Worm (Caenorhabditis elegans) whole organism, L1 larva: ENCODE measurements around the gene gbf-1.

Source experiments
- ama-1 ChIP-seq: fragments of 150-350 bp; optimal IDR thresholded peaks from 2 replicates; lab custom pipeline; 2014
- blmp-1 ChIP-seq: fragments of 150-350 bp; optimal IDR thresholded peaks from 2 replicates; lab custom pipeline; 2014; ENCODE audit warnings: missing biosample characterization, missing genetic modification characterization
- elt-3 ChIP-seq, 6 experiments: fragments of 150-350 bp in 1 of 6; sonication (generic microtip); optimal IDR thresholded peaks; 2 replicates each; lab custom pipeline; 2017 to 2018; ENCODE audit warnings: missing biosample characterization in 6 of 6, missing genetic modification characterization in 6 of 6, inconsistent platforms in 1 of 6
- fkh-4 ChIP-seq: sonication (generic microtip); optimal IDR thresholded peaks from 2 replicates; lab custom pipeline; 2016; ENCODE audit warnings: missing compliant biosample characterization, missing genetic modification characterization, borderline replicate concordance
- lin-13 ChIP-seq: fragments of 150-350 bp; optimal IDR thresholded peaks from 2 replicates; lab custom pipeline; 2014; ENCODE audit warnings: missing biosample characterization, missing genetic modification reagents, missing genetic modification characterization
- mab-9 ChIP-seq: fragments of 200-800 bp; sonication (Bioruptor generic); IDR thresholded peaks from 2 replicates; pipeline ENCODE4 v1.3.6; 2022; ENCODE audit warnings: missing genetic modification reagents, missing genetic modification characterization, missing compliant biosample characterization
- nhr-47 ChIP-seq: sonication (generic microtip); optimal IDR thresholded peaks from 2 replicates; lab custom pipeline; 2016; ENCODE audit warnings: mild to moderate bottlenecking, missing genetic modification characterization, moderate library complexity, missing compliant biosample characterization
- nhr-76 ChIP-seq: sonication (generic microtip); optimal IDR thresholded peaks from 2 replicates; lab custom pipeline; 2017; ENCODE audit warnings: missing biosample characterization, missing genetic modification characterization
- nhr-77 ChIP-seq: fragments of 150-350 bp; optimal IDR thresholded peaks from 2 replicates; lab custom pipeline; 2014; ENCODE audit warnings: missing biosample characterization, missing genetic modification characterization
- snpc-4 ChIP-seq: fragments of 150-350 bp; optimal IDR thresholded peaks from 2 replicates; lab custom pipeline; 2014; ENCODE audit warnings: missing biosample characterization, missing genetic modification characterization
- unc-62 ChIP-seq: fragments of 150-350 bp; optimal IDR thresholded peaks from 2 replicates; lab custom pipeline; 2014; ENCODE audit warnings: missing biosample characterization, missing genetic modification reagents, missing genetic modification characterization
- unc-86 ChIP-seq: sonication (generic microtip); optimal IDR thresholded peaks from 2 replicates; lab custom pipeline; 2016; ENCODE audit warnings: missing genetic modification characterization, missing compliant biosample characterization
- ztf-11 ChIP-seq, 2 experiments: sonication (generic microtip); optimal IDR thresholded peaks; 2 replicates each; lab custom pipeline; 2016 to 2017; ENCODE audit warnings: missing genetic modification characterization in 2 of 2, missing biosample characterization in 1 of 2, missing compliant biosample characterization in 1 of 2
- ztf-4 ChIP-seq: fragments of 150-350 bp; optimal IDR thresholded peaks from 2 replicates; lab custom pipeline; 2014; ENCODE audit warnings: missing biosample characterization, missing genetic modification characterization

DNA sequence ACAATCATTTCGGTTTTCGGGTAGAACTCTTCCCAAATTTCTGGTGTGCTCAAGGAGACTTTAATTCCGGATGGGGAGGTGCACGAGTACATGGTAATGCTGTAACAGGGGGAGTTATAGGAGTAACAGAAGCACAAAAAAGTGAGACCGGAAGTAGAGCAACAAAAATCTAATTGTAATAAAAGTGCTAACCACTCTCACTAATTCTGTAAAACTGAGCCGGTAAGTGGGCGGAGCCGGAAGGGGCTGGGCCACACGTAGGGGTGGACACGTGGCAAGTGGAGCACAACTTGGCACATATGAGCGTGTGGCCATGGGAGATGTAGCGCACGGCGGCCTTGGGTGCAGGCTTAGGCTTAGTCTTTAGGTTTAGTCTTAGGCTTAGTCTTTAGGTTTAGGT is 12.5 kb upstream of the gbf-1 start, which contains the start of gene tbx-38:
- no peak for TF ChIP-seq elt-3 (tag; optimal IDR thresholded peaks at IDR 0.05; lab: Kevin White, UChicago)
- TF ChIP-seq lin-13 (GFP tag; lab: Kevin White, UChicago) = no peak
- TF ChIP-seq unc-86 (tag; lab: Kevin White, UChicago) = no peak
- no peak for TF ChIP-seq ama-1 (lab: Kevin White, UChicago)
- TF ChIP-seq nhr-47 (tag; lab: Kevin White, UChicago) = no peak
- TF ChIP-seq nhr-76 (tag; lab: Kevin White, UChicago) = no peak
- no peak for TF ChIP-seq ztf-4
- TF ChIP-seq mab-9 (GFP tag; lab: Robert Waterston, UW) = no peak
- no peak for TF ChIP-seq nhr-77
- no peak for TF ChIP-seq snpc-4 (tag; lab: Kevin White, UChicago)
- no peak for TF ChIP-seq unc-62 (GFP tag; lab: Kevin White, UChicago)
- TF ChIP-seq blmp-1 = no peak
- no peak for TF ChIP-seq fkh-4 (tag; lab: Kevin White, UChicago)
- no peak for TF ChIP-seq ztf-11 (tag; optimal IDR thresholded peaks at IDR 0.05; lab: Kevin White, UChicago)
